Fruit fly (Drosophila melanogaster): ENCODE results near the gene CG7560.

DNA sequence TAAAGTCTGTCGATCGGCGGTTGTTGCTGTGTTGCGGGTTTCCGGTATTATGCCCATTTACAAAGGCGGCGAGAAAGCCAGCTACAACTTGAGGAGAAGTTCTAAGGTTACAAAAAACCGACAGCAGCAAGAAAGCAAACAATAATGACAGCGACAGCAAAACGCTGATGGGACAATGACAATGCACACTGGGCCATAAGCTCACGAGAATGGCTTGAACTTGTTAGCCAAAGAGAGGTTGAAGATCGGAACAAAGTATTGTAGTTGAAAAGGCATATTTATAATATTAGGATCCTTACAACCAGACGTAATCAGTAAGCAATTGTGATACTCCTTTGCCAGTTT lies 44.5 kb upstream of the CG7560 start:
- TF ChIP-seq Lpt (GFP tag; optimal IDR thresholded peaks at IDR 0.05) = no peak
- no peak for TF ChIP-seq vri (GFP tag; optimal IDR thresholded peaks at IDR 0.05)
- no peak for TF ChIP-seq Eip75B (GFP tag; optimal IDR thresholded peaks at IDR 0.05)
- TF ChIP-seq Sox14 (GFP tag; optimal IDR thresholded peaks at IDR 0.05) = no peak
- no peak for TF ChIP-seq OdsH (GFP tag; optimal IDR thresholded peaks at IDR 0.05)
- no peak for TF ChIP-seq esn (GFP tag; optimal IDR thresholded peaks at IDR 0.05)
- TF ChIP-seq CG8632 (GFP tag; optimal IDR thresholded peaks at IDR 0.05) = no peak
- no peak for TF ChIP-seq CG31627 (GFP tag; optimal IDR thresholded peaks at IDR 0.05)

Data from whole organism, prepupa.